Fruit fly (Drosophila melanogaster) whole organism, pupa: Measurements from ENCODE around the gene Sumo.

Source experiments
- CG13204 ChIP-seq: fragments of 200-800 bp; sonication (Bioruptor generic); optimal IDR thresholded peaks from 2 replicates; lab custom pipeline; 2018; ENCODE audit warnings: missing biosample characterization, mild to moderate bottlenecking, missing genetic modification characterization, moderate library complexity
- CG14655 ChIP-seq: fragments of 200-800 bp; sonication (Bioruptor generic); optimal IDR thresholded peaks from 3 replicates; lab custom pipeline; 2017; ENCODE audit warnings: mild to moderate bottlenecking, missing biosample characterization, missing genetic modification reagents, missing genetic modification characterization
- CG15710 ChIP-seq: fragments of 200-800 bp; sonication (Bioruptor generic); optimal IDR thresholded peaks from 2 replicates; lab custom pipeline; 2018; ENCODE audit warnings: missing biosample characterization, mild to moderate bottlenecking, missing genetic modification characterization, moderate library complexity
- CG17806 ChIP-seq: fragments of 200-800 bp; sonication (Bioruptor generic); optimal IDR thresholded peaks from 2 replicates; lab custom pipeline; 2018; ENCODE audit warnings: missing biosample characterization, mild to moderate bottlenecking, missing genetic modification characterization, moderate library complexity
- CG32121 ChIP-seq: fragments of 200-800 bp; sonication (Bioruptor generic); IDR thresholded peaks from 2 replicates; pipeline ENCODE4 v1.3.6; 2022; ENCODE audit warnings: missing biosample characterization, missing genetic modification characterization
- CG34367 ChIP-seq: fragments of 200-800 bp; sonication (Bioruptor generic); optimal IDR thresholded peaks from 2 replicates; lab custom pipeline; 2018; ENCODE audit warnings: missing biosample characterization, mild to moderate bottlenecking, missing genetic modification characterization
- CG4496 ChIP-seq: fragments of 200-800 bp; sonication (Bioruptor generic); IDR thresholded peaks from 3 replicates; pipeline ENCODE4 v1.3.6; 2022; ENCODE audit warnings: missing biosample characterization, missing genetic modification characterization
- D1 ChIP-seq: fragments of 200-800 bp; sonication (Bioruptor generic); optimal IDR thresholded peaks from 2 replicates; lab custom pipeline; 2018; ENCODE audit warnings: missing biosample characterization, mild to moderate bottlenecking, missing genetic modification characterization, moderate library complexity
- Ets98B ChIP-seq: fragments of 200-800 bp; sonication (Bioruptor generic); IDR thresholded peaks from 2 replicates; pipeline ENCODE4 v1.3.6; 2022; ENCODE audit warnings: missing biosample characterization, missing genetic modification characterization
- Pif1A ChIP-seq: fragments of 200-800 bp; sonication (Bioruptor generic); optimal IDR thresholded peaks from 3 replicates; lab custom pipeline; 2016; ENCODE audit warnings: missing biosample characterization, missing genetic modification characterization
- gl ChIP-seq: fragments of 200-800 bp; sonication (Bioruptor generic); optimal IDR thresholded peaks from 2 replicates; lab custom pipeline; 2018; ENCODE audit warnings: missing biosample characterization, mild to moderate bottlenecking, missing genetic modification characterization

DNA sequence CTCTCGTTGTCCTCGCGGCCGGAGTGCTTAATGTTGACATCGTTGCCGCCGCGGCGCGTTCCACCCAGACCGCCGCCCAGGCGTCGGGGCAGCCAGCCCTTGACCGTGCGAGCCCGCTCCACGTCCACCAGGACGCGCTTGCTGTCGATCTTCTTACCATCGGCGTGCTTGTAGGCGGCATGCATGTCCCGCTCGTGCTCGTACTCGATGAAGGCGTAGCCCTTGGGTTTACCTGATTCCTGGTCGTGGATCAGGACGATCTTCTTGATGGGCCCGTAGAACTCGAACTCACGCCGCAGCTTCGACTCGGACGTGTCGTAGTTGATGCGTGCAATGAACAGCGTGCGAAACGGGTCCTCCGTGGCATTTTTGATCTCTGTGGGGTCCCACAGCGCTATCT is 3.4 kb upstream of the Sumo start:
- no peak for TF ChIP-seq CG17806 (tag; lab: Kevin White, UChicago)
- no peak for TF ChIP-seq CG13204
- TF ChIP-seq gl (tag; lab: Kevin White, UChicago): no peak
- no peak for TF ChIP-seq CG15710 (tag; lab: Kevin White, UChicago)
- TF ChIP-seq D1 (tag; lab: Kevin White, UChicago): no peak
- no peak for TF ChIP-seq Ets98B (GFP tag; lab: Robert Waterston, UW)
- no peak for TF ChIP-seq CG32121 (GFP tag; lab: Robert Waterston, UW)
- TF ChIP-seq CG4496: no peak
- TF ChIP-seq Pif1A (GFP tag; lab: Kevin White, UChicago): no peak
- no peak for TF ChIP-seq CG34367 (tag; lab: Kevin White, UChicago)
- TF ChIP-seq CG14655 (GFP tag; lab: Kevin White, UChicago): no peak
